Worm (Caenorhabditis elegans) whole organism, mixed stage, embryonic: ENCODE data around the gene nhl-1.

Experiments
- M03D4.4 ChIP-seq: sonication (generic microtip); optimal IDR thresholded peaks from 2 replicates; lab custom pipeline; 2017; ENCODE audit warnings: mild to moderate bottlenecking, missing genetic modification characterization, missing compliant biosample characterization
- blmp-1 ChIP-seq: fragments of 150-350 bp; optimal IDR thresholded peaks from 2 replicates; lab custom pipeline; 2014; ENCODE audit warnings: missing biosample characterization, missing genetic modification characterization
- ces-1 ChIP-seq: fragments of 150-350 bp; optimal IDR thresholded peaks from 2 replicates; lab custom pipeline; 2014; ENCODE audit warnings: missing biosample characterization, missing genetic modification reagents, missing genetic modification characterization
- elt-1 ChIP-seq: sonication (generic microtip); optimal IDR thresholded peaks from 2 replicates; lab custom pipeline; 2017; ENCODE audit warnings: missing genetic modification characterization, mild to moderate bottlenecking, missing compliant biosample characterization, antibody characterized with exemption, moderate library complexity, borderline replicate concordance; ENCODE audit not compliant: insufficient read depth
- lsy-2 ChIP-seq: fragments of 150-350 bp; optimal IDR thresholded peaks from 2 replicates; lab custom pipeline; 2014; ENCODE audit warnings: missing biosample characterization, missing genetic modification characterization
- nhr-12 ChIP-seq: fragments of 150-350 bp; optimal IDR thresholded peaks from 2 replicates; lab custom pipeline; 2014; ENCODE audit warnings: missing biosample characterization, missing genetic modification characterization
- nhr-237 ChIP-seq: fragments of 150-350 bp; optimal IDR thresholded peaks from 2 replicates; lab custom pipeline; 2014; ENCODE audit warnings: missing biosample characterization, missing genetic modification characterization
- nhr-28 ChIP-seq: fragments of 150-350 bp; optimal IDR thresholded peaks from 2 replicates; lab custom pipeline; 2014; ENCODE audit warnings: missing biosample characterization, missing genetic modification characterization
- sptf-1 ChIP-seq: sonication (generic microtip); optimal IDR thresholded peaks from 2 replicates; lab custom pipeline; 2017; ENCODE audit warnings: mild to moderate bottlenecking, missing genetic modification characterization, moderate library complexity, missing compliant biosample characterization

- TF ChIP-seq sptf-1 (tag; lab: Kevin White, UChicago), result no peak
- TF ChIP-seq ces-1, result no peak
- no peak for TF ChIP-seq blmp-1 (tag; lab: Kevin White, UChicago)
- no peak for TF ChIP-seq lsy-2 (tag; lab: Kevin White, UChicago)
- no peak for TF ChIP-seq nhr-237 (tag; lab: Kevin White, UChicago)
- no peak for TF ChIP-seq nhr-28 (tag; lab: Kevin White, UChicago)
- no peak for TF ChIP-seq M03D4.4
- TF ChIP-seq nhr-12 (tag; lab: Kevin White, UChicago), result no peak
- TF ChIP-seq elt-1 (tag; lab: Kevin White, UChicago), result no peak
Observed at ce11 chrIII:9153809-9154208, at the start of gene nhl-1.
